Fruit fly (Drosophila melanogaster) whole organism, pupa: ENCODE results near the gene Obp99c.
A peak's percentile ranks its signal among the peaks of the same experiment; 100 is the strongest.

Source experiments
- CG10348 ChIP-seq: fragments of 200-800 bp; sonication (Bioruptor generic); IDR thresholded peaks from 2 replicates; pipeline ENCODE4 v1.3.6; 2022; ENCODE audit warnings: missing biosample characterization, missing genetic modification characterization
- CG12605 ChIP-seq: fragments of 200-800 bp; sonication (Bioruptor generic); IDR thresholded peaks from 2 replicates; pipeline ENCODE4 v1.3.6; 2022; ENCODE audit warnings: missing biosample characterization, missing genetic modification characterization
- CG13204 ChIP-seq: fragments of 200-800 bp; sonication (Bioruptor generic); optimal IDR thresholded peaks from 2 replicates; lab custom pipeline; 2018; ENCODE audit warnings: missing biosample characterization, mild to moderate bottlenecking, missing genetic modification characterization, moderate library complexity
- D1 ChIP-seq: fragments of 200-800 bp; sonication (Bioruptor generic); optimal IDR thresholded peaks from 2 replicates; lab custom pipeline; 2018; ENCODE audit warnings: missing biosample characterization, mild to moderate bottlenecking, missing genetic modification characterization, moderate library complexity
- Pif1B ChIP-seq: fragments of 200-800 bp; sonication (Bioruptor generic); optimal IDR thresholded peaks from 3 replicates; lab custom pipeline; 2016; ENCODE audit warnings: missing biosample characterization, missing genetic modification characterization
- fd96Ca ChIP-seq: fragments of 200-800 bp; sonication (Bioruptor generic); IDR thresholded peaks from 3 replicates; pipeline ENCODE4 v1.3.6; 2022; ENCODE audit warnings: missing biosample characterization, missing genetic modification characterization

dm6 chr3R:29725577-29726240, 36.6 kb upstream of the Obp99c start, which contains the start of gene Kul:
- TF ChIP-seq Pif1B (GFP tag; lab: Kevin White, UChicago) (no peak), fd96Ca (GFP tag; lab: Robert Waterston, UW) (peak; percentile 49; the same call in 1 of the 3 replicates), D1 (no peak), CG12605 (GFP tag; lab: Robert Waterston, UW) (peak; percentile 18; the same call in 1 of the 2 replicates), CG10348 (no peak), CG13204 (GFP tag; lab: Kevin White, UChicago) (no peak)
